Fruit fly (Drosophila melanogaster) whole organism, embryonic: Measurements from ENCODE around the gene CG43610.

Experiments
- ATbp ChIP-seq: fragments of 200-800 bp; sonication (Bioruptor generic); optimal IDR thresholded peaks from 2 replicates; lab custom pipeline; 2017; ENCODE audit warnings: missing biosample characterization, mild to moderate bottlenecking, missing genetic modification characterization, missing genetic modification reagents
- Atf-2 ChIP-seq: fragments of 200-800 bp; sonication (Bioruptor generic); optimal IDR thresholded peaks from 2 replicates; lab custom pipeline; 2016; ENCODE audit warnings: missing biosample characterization, missing genetic modification characterization
- Atf3 ChIP-seq: fragments of 200-800 bp; sonication (Bioruptor generic); optimal IDR thresholded peaks from 3 replicates; lab custom pipeline; 2016; ENCODE audit warnings: missing biosample characterization, missing genetic modification characterization
- B-H2 ChIP-seq: fragments of 200-800 bp; sonication (Bioruptor generic); optimal IDR thresholded peaks from 2 replicates; lab custom pipeline; 2018; ENCODE audit warnings: missing biosample characterization, mild to moderate bottlenecking, missing genetic modification characterization
- CG1024 ChIP-seq: fragments of 200-800 bp; sonication (Bioruptor generic); IDR thresholded peaks from 2 replicates; pipeline ENCODE4 v1.3.6; 2022; ENCODE audit warnings: missing biosample characterization, missing genetic modification characterization
- CG10321 ChIP-seq: fragments of 200-800 bp; sonication (Bioruptor generic); IDR thresholded peaks from 2 replicates; pipeline ENCODE4 v1.3.6; 2022; ENCODE audit warnings: missing biosample characterization, missing genetic modification characterization
- CG10654 ChIP-seq: fragments of 200-800 bp; sonication (Bioruptor generic); optimal IDR thresholded peaks from 2 replicates; lab custom pipeline; 2016; ENCODE audit warnings: missing biosample characterization, missing genetic modification characterization
- CG11093 ChIP-seq: fragments of 200-800 bp; sonication (Bioruptor generic); IDR thresholded peaks from 3 replicates; pipeline ENCODE4 v1.3.6; 2022; ENCODE audit warnings: missing biosample characterization, missing genetic modification characterization
- CG12104 ChIP-seq: fragments of 200-800 bp; sonication (Bioruptor generic); optimal IDR thresholded peaks from 3 replicates; lab custom pipeline; 2016; ENCODE audit warnings: missing biosample characterization, missing genetic modification characterization
- CG12744 ChIP-seq: fragments of 200-800 bp; sonication (Bioruptor generic); optimal IDR thresholded peaks from 2 replicates; lab custom pipeline; 2016; ENCODE audit warnings: missing biosample characterization, missing genetic modification characterization
- CG15011 ChIP-seq: fragments of 200-800 bp; sonication (Bioruptor generic); optimal IDR thresholded peaks from 3 replicates; lab custom pipeline; 2018; ENCODE audit warnings: missing biosample characterization, mild to moderate bottlenecking, missing genetic modification characterization
- CG1602 ChIP-seq: fragments of 200-800 bp; sonication (Bioruptor generic); optimal IDR thresholded peaks from 3 replicates; lab custom pipeline; 2016; ENCODE audit warnings: missing biosample characterization, missing genetic modification characterization
- CG16815 ChIP-seq: fragments of 200-800 bp; sonication (Bioruptor generic); optimal IDR thresholded peaks from 3 replicates; lab custom pipeline; 2017; ENCODE audit warnings: missing biosample characterization, mild to moderate bottlenecking, missing genetic modification characterization
- CG18262 ChIP-seq: fragments of 200-800 bp; optimal IDR thresholded peaks from 3 replicates; lab custom pipeline; 2019; ENCODE audit warnings: missing biosample characterization, mild to moderate bottlenecking, missing genetic modification characterization, moderate library complexity
- CG18764 ChIP-seq: fragments of 200-800 bp; sonication (Bioruptor generic); optimal IDR thresholded peaks from 3 replicates; lab custom pipeline; 2016; ENCODE audit warnings: missing biosample characterization, missing genetic modification characterization
- CG2202 ChIP-seq: fragments of 200-800 bp; sonication (Bioruptor generic); optimal IDR thresholded peaks from 2 replicates; lab custom pipeline; 2018; ENCODE audit warnings: missing biosample characterization, mild to moderate bottlenecking, missing genetic modification characterization
- CG31365 ChIP-seq: fragments of 200-800 bp; sonication (Bioruptor generic); optimal IDR thresholded peaks from 2 replicates; lab custom pipeline; 2018; ENCODE audit warnings: missing biosample characterization, mild to moderate bottlenecking, missing genetic modification characterization
- CG3995 ChIP-seq: fragments of 200-800 bp; sonication (Bioruptor generic); optimal IDR thresholded peaks from 3 replicates; lab custom pipeline; 2016; ENCODE audit warnings: missing biosample characterization, missing genetic modification characterization
- CG43689 ChIP-seq: fragments of 200-800 bp; sonication (Bioruptor generic); IDR thresholded peaks from 2 replicates; pipeline ENCODE4 v1.3.6; 2022; ENCODE audit warnings: missing biosample characterization, missing genetic modification characterization
- CG4820 ChIP-seq: fragments of 200-800 bp; sonication (Bioruptor generic); optimal IDR thresholded peaks from 3 replicates; lab custom pipeline; 2016; ENCODE audit warnings: missing biosample characterization, missing genetic modification characterization
- CG7963 ChIP-seq: fragments of 200-800 bp; sonication (Bioruptor generic); IDR thresholded peaks from 3 replicates; pipeline ENCODE4 v1.3.6; 2022; ENCODE audit warnings: missing biosample characterization, missing genetic modification characterization; ENCODE audit not compliant: partially characterized antibody
- CG8478 ChIP-seq: fragments of >200 bp; optimal IDR thresholded peaks from 2 replicates; lab custom pipeline; 2018
- CG9215 ChIP-seq: fragments of 200-800 bp; sonication (Bioruptor generic); IDR thresholded peaks from 2 replicates; pipeline ENCODE4 v1.3.6; 2022; ENCODE audit warnings: missing biosample characterization, missing genetic modification characterization
- Dbx ChIP-seq: fragments of 200-800 bp; sonication (Bioruptor generic); IDR thresholded peaks from 3 replicates; pipeline ENCODE4 v1.3.6; 2022; ENCODE audit warnings: missing biosample characterization, missing genetic modification characterization
- Dip3 ChIP-seq: fragments of 200-800 bp; sonication (Bioruptor generic); optimal IDR thresholded peaks from 3 replicates; lab custom pipeline; 2016; ENCODE audit warnings: missing biosample characterization, missing genetic modification characterization
- Dp ChIP-seq: fragments of 200-800 bp; sonication (Bioruptor generic); optimal IDR thresholded peaks from 2 replicates; lab custom pipeline; 2018; ENCODE audit warnings: missing biosample characterization, mild to moderate bottlenecking, missing genetic modification characterization, moderate library complexity
- E2f2 ChIP-seq: fragments of 200-800 bp; sonication (Bioruptor generic); IDR thresholded peaks from 2 replicates; pipeline ENCODE4 v1.3.6; 2022; ENCODE audit warnings: missing biosample characterization, missing genetic modification characterization
- Gug ChIP-seq: fragments of 200-800 bp; sonication (Bioruptor generic); IDR thresholded peaks from 4 replicates; pipeline ENCODE4 v1.3.6; 2022; ENCODE audit warnings: missing biosample characterization, missing genetic modification characterization
- HmgD ChIP-seq: fragments of 200-800 bp; sonication (Bioruptor generic); optimal IDR thresholded peaks from 3 replicates; lab custom pipeline; 2016; ENCODE audit warnings: missing biosample characterization, missing genetic modification characterization
- Hr78 ChIP-seq, 2 experiments: fragments of 200-800 bp in 1 of 2; fragments of >200 bp in 1 of 2; sonication (Bioruptor generic) in 1 of 2; optimal IDR thresholded peaks; 2 replicates each; lab custom pipeline; 2017 to 2019; ENCODE audit warnings: missing biosample characterization in 2 of 2, missing genetic modification characterization in 2 of 2, mild to moderate bottlenecking in 1 of 2, moderate library complexity in 1 of 2
- Rfx ChIP-seq: fragments of 200-800 bp; sonication (Bioruptor generic); IDR thresholded peaks from 2 replicates; pipeline ENCODE4 v1.3.6; 2022; ENCODE audit warnings: missing biosample characterization, missing genetic modification characterization
- Sry-δ ChIP-seq: fragments of 200-800 bp; sonication (Bioruptor generic); optimal IDR thresholded peaks from 2 replicates; lab custom pipeline; 2016; ENCODE audit warnings: missing biosample characterization, missing genetic modification characterization
- amos ChIP-seq: fragments of 200-800 bp; sonication (Bioruptor generic); IDR thresholded peaks from 2 replicates; pipeline ENCODE4 v1.3.6; 2022; ENCODE audit warnings: missing biosample characterization, missing genetic modification characterization; ENCODE audit not compliant: partially characterized antibody
- ara ChIP-seq: fragments of 200-800 bp; sonication (Bioruptor generic); IDR thresholded peaks from 2 replicates; pipeline ENCODE4 v1.3.6; 2022; ENCODE audit warnings: missing biosample characterization, missing genetic modification characterization
- bcd ChIP-seq: fragments of 200-800 bp; sonication (Bioruptor generic); optimal IDR thresholded peaks from 2 replicates; lab custom pipeline; 2017; ENCODE audit warnings: missing biosample characterization, mild to moderate bottlenecking, missing genetic modification characterization
- chif ChIP-seq, 2 experiments: fragments of 200-800 bp; sonication (Bioruptor generic); optimal IDR thresholded peaks; 3 replicates each; lab custom pipeline; 2016; ENCODE audit warnings: missing biosample characterization in 2 of 2, missing genetic modification characterization in 2 of 2
- corto ChIP-seq: fragments of 200-800 bp; sonication (Bioruptor generic); optimal IDR thresholded peaks from 2 replicates; lab custom pipeline; 2016; ENCODE audit warnings: missing biosample characterization, mild to moderate bottlenecking, missing genetic modification characterization, moderate library complexity
- eve ChIP-seq, 2 experiments: fragments of >200 bp; optimal IDR thresholded peaks; 2 replicates each; lab custom pipeline; 2017; ENCODE audit warnings: missing biosample characterization in 2 of 2, missing genetic modification characterization in 2 of 2
- fd102C ChIP-seq: fragments of 200-800 bp; sonication (Bioruptor generic); optimal IDR thresholded peaks from 2 replicates; lab custom pipeline; 2018; ENCODE audit warnings: missing biosample characterization, mild to moderate bottlenecking, missing genetic modification characterization, moderate library complexity
- insv ChIP-seq, 2 experiments: fragments of 200-800 bp; sonication (Bioruptor generic); optimal IDR thresholded peaks; 3 replicates each; lab custom pipeline; 2016 to 2018; ENCODE audit warnings: missing biosample characterization in 2 of 2, missing genetic modification characterization in 2 of 2
- kah ChIP-seq: fragments of 200-800 bp; sonication (Bioruptor generic); optimal IDR thresholded peaks from 2 replicates; lab custom pipeline; 2018; ENCODE audit warnings: missing biosample characterization, mild to moderate bottlenecking, missing genetic modification characterization
- lbe ChIP-seq: fragments of 200-800 bp; sonication (Bioruptor generic); optimal IDR thresholded peaks from 2 replicates; lab custom pipeline; 2016; ENCODE audit warnings: missing biosample characterization, mild to moderate bottlenecking, missing genetic modification characterization
- nau ChIP-seq: fragments of 200-800 bp; sonication (Bioruptor generic); optimal IDR thresholded peaks from 3 replicates; lab custom pipeline; 2017; ENCODE audit warnings: missing biosample characterization, mild to moderate bottlenecking, missing genetic modification characterization, missing genetic modification reagents
- nom ChIP-seq: fragments of 200-800 bp; sonication (Bioruptor generic); optimal IDR thresholded peaks from 2 replicates; lab custom pipeline; 2017; ENCODE audit warnings: missing biosample characterization, missing genetic modification characterization, mild to moderate bottlenecking, moderate library complexity, missing genetic modification reagents
- pan ChIP-seq, 4 experiments: fragments of >200 bp in 3 of 4; fragments of 200-800 bp in 1 of 4; sonication (Bioruptor generic) in 1 of 4; optimal IDR thresholded peaks in 3 of 4; IDR thresholded peaks in 1 of 4; 2 replicates each; pipeline versions ENCODE4 v1.3.6 to Lab custom; 2017 to 2022; ENCODE audit warnings: missing biosample characterization in 2 of 4, missing genetic modification characterization in 2 of 4, mixed read lengths in 1 of 4
- slou ChIP-seq: fragments of 200-800 bp; sonication (Bioruptor generic); optimal IDR thresholded peaks from 3 replicates; lab custom pipeline; 2016; ENCODE audit warnings: missing biosample characterization, missing genetic modification characterization
- so ChIP-seq: fragments of 200-800 bp; sonication (Bioruptor generic); IDR thresholded peaks from 3 replicates; pipeline ENCODE4 v1.3.6; 2022; ENCODE audit warnings: missing biosample characterization, missing genetic modification characterization
- ssp ChIP-seq: fragments of 200-800 bp; sonication (Bioruptor generic); IDR thresholded peaks from 2 replicates; pipeline ENCODE4 v1.3.6; 2022; ENCODE audit warnings: missing biosample characterization, missing genetic modification characterization
- toy ChIP-seq: fragments of 200-800 bp; sonication (Bioruptor generic); IDR thresholded peaks from 2 replicates; pipeline ENCODE4 v1.3.6; 2022; ENCODE audit warnings: missing biosample characterization, missing genetic modification characterization
- vvl ChIP-seq: fragments of 200-800 bp; sonication (Bioruptor generic); IDR thresholded peaks from 2 replicates; pipeline ENCODE4 v1.3.6; 2022; ENCODE audit warnings: missing biosample characterization, missing genetic modification characterization
- wdn ChIP-seq: fragments of 200-800 bp; sonication (Bioruptor generic); IDR thresholded peaks from 2 replicates; pipeline ENCODE4 v1.3.6; 2022; ENCODE audit warnings: missing biosample characterization, missing genetic modification characterization

The CG43610 gene

dm6 chr2L:6841349-6841748 lies 42.4 kb downstream of the CG43610 start (continued):
- TF ChIP-seq Gug (GFP tag; lab: Robert Waterston, UW) = peak; percentile 60; the same call in 2 of the 4 replicates
- TF ChIP-seq Rfx (GFP tag; lab: Robert Waterston, UW) = peak; percentile 55; the same call in 1 of the 2 replicates
- TF ChIP-seq E2f2 (GFP tag; lab: Robert Waterston, UW) = peak; percentile 20; the same call in 1 of the 2 replicates
- peak; percentile 53; the same call in 1 of the 3 replicates for TF ChIP-seq so (GFP tag; lab: Robert Waterston, UW)
- peak; percentile 45 for TF ChIP-seq CG18764
- TF ChIP-seq chif (GFP tag; optimal IDR thresholded peaks at IDR 0.05; lab: Kevin White, UChicago) = peak; percentile 71 to 88
- peak; percentile 16 for TF ChIP-seq CG12744 (GFP tag; lab: Kevin White, UChicago)
- TF ChIP-seq lbe (GFP tag; lab: Kevin White, UChicago) = no peak
- peak; percentile 45 for TF ChIP-seq Atf-2 (GFP tag; lab: Kevin White, UChicago)
- no peak for TF ChIP-seq CG10321
- TF ChIP-seq CG2202 (tag; lab: Kevin White, UChicago) = peak; percentile 79
- TF ChIP-seq kah (GFP tag; lab: Kevin White, UChicago) = peak; percentile 41
- no peak for TF ChIP-seq Dp (GFP tag; lab: Kevin White, UChicago)
- peak; percentile 11 for TF ChIP-seq CG15011
- peak in 1 of 2 experiments; percentile 2 for TF ChIP-seq Hr78 (GFP tag; optimal IDR thresholded peaks at IDR 0.05; lab: Kevin White, UChicago)
- peak; percentile 37 for TF ChIP-seq CG10654 (GFP tag; lab: Kevin White, UChicago)
- TF ChIP-seq CG9215 = peak; percentile 35; the same call in 1 of the 2 replicates
- TF ChIP-seq toy (GFP tag; lab: Robert Waterston, UW) = no peak
- peak; percentile 68 for TF ChIP-seq ATbp (GFP tag; lab: Kevin White, UChicago)
- peak; percentile 33 for TF ChIP-seq Sry-δ
- TF ChIP-seq HmgD (GFP tag; lab: Kevin White, UChicago) = no peak
- no peak for TF ChIP-seq CG7963 (GFP tag; lab: Robert Waterston, UW)
- no peak for TF ChIP-seq nau (GFP tag; lab: Kevin White, UChicago)
- no peak for TF ChIP-seq amos (GFP tag; lab: Robert Waterston, UW)
- TF ChIP-seq CG1602 (GFP tag; lab: Kevin White, UChicago) = peak; percentile 68
- peak; percentile 65 for TF ChIP-seq ssp (GFP tag; lab: Robert Waterston, UW)
- TF ChIP-seq B-H2 (GFP tag; lab: Kevin White, UChicago) = no peak
- peak; percentile 90 for TF ChIP-seq vvl
- no peak for TF ChIP-seq pan (optimal IDR thresholded peaks at IDR 0.05; lab: Kevin White, UChicago)
- TF ChIP-seq pan (GFP tag; optimal IDR thresholded peaks at IDR 0.05 in 1 of 2, IDR thresholded peaks at IDR 0.05 in 1 of 2) = peak in 1 of 2 experiments; percentile 64
- peak; percentile 50 for TF ChIP-seq CG12104 (GFP tag; lab: Kevin White, UChicago)
- TF ChIP-seq CG8478 (lab: Kevin White, UChicago) = no peak
- TF ChIP-seq Dip3 = no peak
- TF ChIP-seq CG11093 (GFP tag; lab: Robert Waterston, UW) = peak; percentile 69
- TF ChIP-seq CG16815 (GFP tag; lab: Kevin White, UChicago) = peak; percentile 80
- TF ChIP-seq CG18262 (tag; lab: Kevin White, UChicago) = peak; percentile 88
- TF ChIP-seq CG1024 (GFP tag; lab: Robert Waterston, UW) = peak; percentile 80
- TF ChIP-seq bcd = peak; percentile 61
- TF ChIP-seq eve (GFP tag; optimal IDR thresholded peaks at IDR 0.05; lab: Kevin White, UChicago) = peak; percentile 84
- no peak for TF ChIP-seq CG31365
- TF ChIP-seq corto (GFP tag; lab: Kevin White, UChicago) = no peak
- no peak for TF ChIP-seq wdn (GFP tag; lab: Robert Waterston, UW)
- TF ChIP-seq CG3995 = no peak
- TF ChIP-seq insv (GFP tag; optimal IDR thresholded peaks at IDR 0.05; lab: Kevin White, UChicago) = no peak
- no peak for TF ChIP-seq Dbx (GFP tag; lab: Robert Waterston, UW)
- TF ChIP-seq ara (GFP tag; lab: Robert Waterston, UW) = peak; percentile 91
- no peak for TF ChIP-seq nom (GFP tag; lab: Kevin White, UChicago)
- TF ChIP-seq fd102C (GFP tag; lab: Kevin White, UChicago) = peak; percentile 73
- TF ChIP-seq Atf3 (GFP tag; lab: Kevin White, UChicago) = peak; percentile 61
- TF ChIP-seq CG4820 (GFP tag; lab: Kevin White, UChicago) = peak; percentile 85
- TF ChIP-seq CG43689 (GFP tag; lab: Robert Waterston, UW) = no peak
- peak; percentile 57 for TF ChIP-seq slou
